Fruit fly (Drosophila melanogaster): ENCODE data around the gene CG42747.

The CG42747 gene

DNA sequence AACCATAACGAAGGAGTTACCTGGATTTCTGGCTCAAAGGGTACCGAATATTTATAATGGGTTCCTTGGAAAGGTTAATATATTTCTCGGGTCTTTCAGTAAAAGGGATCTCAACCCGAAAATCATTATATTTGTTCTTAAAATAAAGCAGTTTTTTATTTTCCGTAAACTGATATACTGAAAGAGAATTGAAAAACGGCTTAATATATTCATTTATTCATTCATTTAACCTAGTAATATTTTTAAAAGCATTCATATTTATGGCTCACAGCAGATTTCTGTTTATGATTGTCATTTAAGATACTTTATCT, 96.5 kb downstream of the CG42747 start (continued):
- 0 out of 2 replicates have a peak, but pooled peaks have one; percentile 0 for TF ChIP-seq CG17328 (GFP tag; IDR thresholded peaks at IDR 0.05)

- TF ChIP-seq lola (GFP tag; optimal IDR thresholded peaks at IDR 0.05) (no peak), abd-A (tag; optimal IDR thresholded peaks at IDR 0.05) (peak; percentile 67), CG3726 (GFP tag; IDR thresholded peaks at IDR 0.05) (no peak), grn (GFP tag; optimal IDR thresholded peaks at IDR 0.05) (peak; percentile 38), crol (GFP tag; IDR thresholded peaks at IDR 0.05) (peak; percentile 51; the same call in 1 of the 2 replicates), ci (GFP tag; IDR thresholded peaks at IDR 0.05) (peak; percentile 23; the same call in 1 of the 3 replicates), sqz (GFP tag; optimal IDR thresholded peaks at IDR 0.05) (peak; percentile 77), run (tag; optimal IDR thresholded peaks at IDR 0.05) (peak; percentile 38), ara (GFP tag; IDR thresholded peaks at IDR 0.05) (no peak), bab2 (GFP tag; optimal IDR thresholded peaks at IDR 0.05) (no peak), sens (GFP tag) (peak; percentile 23), CG6813 (GFP tag; optimal IDR thresholded peaks at IDR 0.05) (no peak), chinmo (GFP tag; IDR thresholded peaks at IDR 0.05; ENCODE audit: partially characterized antibody) (0 out of 4 replicates have a peak, but pooled peaks have one; percentile 31), oc (tag; optimal IDR thresholded peaks at IDR 0.05) (peak; percentile 32), sd (tag; optimal IDR thresholded peaks at IDR 0.05) (peak; percentile 97), CG18262 (tag; optimal IDR thresholded peaks at IDR 0.05) (no peak), hth (optimal IDR thresholded peaks at IDR 0.05) (no peak), kni (GFP tag; optimal IDR thresholded peaks at IDR 0.05) (peak; percentile 18), tap (tag; optimal IDR thresholded peaks at IDR 0.05) (no peak), chm (GFP tag; IDR thresholded peaks at IDR 0.05) (peak; percentile 25; the same call in 1 of the 2 replicates), CG6175 (GFP tag; IDR thresholded peaks at IDR 0.05) (no peak), CG13123 (GFP tag; optimal IDR thresholded peaks at IDR 0.05) (no peak)
These were observed 97.6 kb downstream of the CG42747 start for dm6 chr3L:6497990-6498389.

DNA sequence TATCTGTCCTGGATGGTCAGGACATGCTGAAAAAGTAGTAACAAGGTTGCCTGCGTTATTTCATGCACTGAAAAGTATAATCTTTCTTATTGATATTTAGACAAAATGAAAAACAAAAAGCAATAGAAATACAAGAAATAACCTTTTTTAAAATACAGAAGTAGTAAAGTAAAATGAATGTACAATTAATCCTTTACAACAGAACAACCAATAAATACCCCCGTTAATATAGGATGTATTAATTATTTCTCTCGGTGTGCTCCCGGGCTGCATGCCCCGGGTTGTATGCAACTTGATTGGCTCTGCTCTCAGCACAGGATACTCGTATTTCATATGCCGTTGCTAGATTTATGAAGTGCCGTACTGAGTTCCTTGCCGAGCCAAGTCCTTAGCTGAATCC, 98.2 kb downstream of the CG42747 start:
- TF ChIP-seq zf30C (GFP tag; optimal IDR thresholded peaks at IDR 0.05) (peak; percentile 12), prd (optimal IDR thresholded peaks at IDR 0.05) (no peak), prd (GFP tag; IDR thresholded peaks at IDR 0.05) (peak; percentile 58; the same call in 1 of the 3 replicates), CG9727 (GFP tag; optimal IDR thresholded peaks at IDR 0.05) (peak; percentile 5), CG10267 (tag; optimal IDR thresholded peaks at IDR 0.05) (peak; percentile 20), stwl (tag; optimal IDR thresholded peaks at IDR 0.05) (no peak), gem (tag; optimal IDR thresholded peaks at IDR 0.05) (peak; percentile 30), trh (GFP tag; optimal IDR thresholded peaks at IDR 0.05) (no peak), CG12391 (tag; optimal IDR thresholded peaks at IDR 0.05) (peak; percentile 7), row (GFP tag; IDR thresholded peaks at IDR 0.05) (peak; percentile 30; the same call in 1 of the 3 replicates), lola (GFP tag; optimal IDR thresholded peaks at IDR 0.05) (peak in 1 of 3 experiments; percentile 24), D (optimal IDR thresholded peaks at IDR 0.05) (no peak), D (GFP tag; optimal IDR thresholded peaks at IDR 0.05) (peak; percentile 15), CG14710 (tag; optimal IDR thresholded peaks at IDR 0.05) (peak; percentile 27), CG2712 (tag; optimal IDR thresholded peaks at IDR 0.05) (peak; percentile 10), bsh (GFP tag; optimal IDR thresholded peaks at IDR 0.05) (peak in 1 of 2 experiments; percentile 15), CG18262 (tag; optimal IDR thresholded peaks at IDR 0.05) (peak; percentile 21), Chrac-16 (GFP tag; optimal IDR thresholded peaks at IDR 0.05) (no peak), Xrp1 (GFP tag; IDR thresholded peaks at IDR 0.05) (peak; percentile 60; the same call in 1 of the 2 replicates), trem (tag; optimal IDR thresholded peaks at IDR 0.05) (peak; percentile 9), CG15696 (tag; optimal IDR thresholded peaks at IDR 0.05) (peak; percentile 28), cad (GFP tag; optimal IDR thresholded peaks at IDR 0.05) (peak; percentile 20), CG10979 (tag; optimal IDR thresholded peaks at IDR 0.05) (peak; percentile 54), phol (tag; optimal IDR thresholded peaks at IDR 0.05) (peak; percentile 33), hb (GFP tag; IDR thresholded peaks at IDR 0.05; ENCODE audit: partially characterized antibody) (no peak), dmrt11E (tag; optimal IDR thresholded peaks at IDR 0.05) (peak; percentile 35), CG30020 (tag; optimal IDR thresholded peaks at IDR 0.05) (no peak), zen (tag; optimal IDR thresholded peaks at IDR 0.05) (peak; percentile 7)
